Worm (Caenorhabditis elegans) whole organism, midembryonic: ENCODE results near the gene T24D3.2.
A peak's percentile ranks its signal among the peaks of the same experiment; 100 is the strongest.

Experiments used
- T22C8.4 ChIP-seq: fragments of 200-800 bp; sonication (Bioruptor generic); IDR thresholded peaks from 2 replicates; pipeline ENCODE4 v1.3.6; 2022; ENCODE audit warnings: missing genetic modification characterization, missing compliant biosample characterization
- cog-1 ChIP-seq: sonication (generic microtip); optimal IDR thresholded peaks from 2 replicates; lab custom pipeline; 2016; ENCODE audit warnings: missing genetic modification characterization, missing compliant biosample characterization
- flt-1 ChIP-seq: fragments of 200-800 bp; sonication (Bioruptor generic); IDR thresholded peaks from 2 replicates; pipeline ENCODE4 v1.3.6; 2022; ENCODE audit warnings: missing genetic modification characterization, missing compliant biosample characterization
- klf-2 ChIP-seq: fragments of 200-800 bp; sonication (Bioruptor generic); conservative IDR thresholded peaks from 2 replicates; pipeline ENCODE4 v1.3.6; 2022; ENCODE audit warnings: missing genetic modification reagents, missing genetic modification characterization, missing compliant biosample characterization
- med-1 ChIP-seq: sonication (generic microtip); optimal IDR thresholded peaks from 2 replicates; lab custom pipeline; 2017; ENCODE audit warnings: missing genetic modification characterization, mild to moderate bottlenecking, missing compliant biosample characterization, antibody characterized with exemption, missing genetic modification reagents; ENCODE audit not compliant: insufficient read depth
- ref-1 ChIP-seq: fragments of 200-800 bp; sonication (Bioruptor generic); conservative IDR thresholded peaks from 2 replicates; pipeline ENCODE4 v1.3.6; 2022; ENCODE audit warnings: missing genetic modification reagents, missing genetic modification characterization, missing compliant biosample characterization
- tab-1 ChIP-seq: fragments of 200-800 bp; sonication (Bioruptor generic); IDR thresholded peaks from 2 replicates; pipeline ENCODE4 v1.3.6; 2022; ENCODE audit warnings: missing genetic modification characterization, missing compliant biosample characterization
- ztf-23 ChIP-seq: fragments of 200-800 bp; sonication (Bioruptor generic); IDR thresholded peaks from 2 replicates; pipeline ENCODE4 v1.3.6; 2022; ENCODE audit warnings: missing genetic modification reagents, missing genetic modification characterization, missing compliant biosample characterization
- ztf-29 ChIP-seq: fragments of 200-800 bp; sonication (Bioruptor generic); IDR thresholded peaks from 2 replicates; pipeline ENCODE4 v1.3.6; 2022; ENCODE audit warnings: missing genetic modification reagents, missing genetic modification characterization, missing compliant biosample characterization

The T24D3.2 gene

ce11 chrX:12451258-12451657 lies 25.7 kb downstream of the T24D3.2 start:
- TF ChIP-seq ref-1 = no peak
- no peak for TF ChIP-seq tab-1 (GFP tag; lab: Robert Waterston, UW)
- no peak for TF ChIP-seq T22C8.4
- TF ChIP-seq med-1 (GFP tag; lab: Kevin White, UChicago) = no peak
- TF ChIP-seq ztf-23 (GFP tag; lab: Robert Waterston, UW) = no peak

ce11 chrX:12452143-12452570 lies 26.6 kb downstream of the T24D3.2 start:
- TF ChIP-seq T22C8.4 = no peak
- no peak for TF ChIP-seq klf-2
- no peak for TF ChIP-seq ref-1
- peak; percentile 30 for TF ChIP-seq cog-1 (tag; lab: Kevin White, UChicago)
- no peak for TF ChIP-seq ztf-23 (GFP tag; lab: Robert Waterston, UW)
- 0 out of 2 replicates have a peak, but pooled peaks have one; percentile 28 for TF ChIP-seq flt-1 (GFP tag; lab: Robert Waterston, UW)
- 0 out of 2 replicates have a peak, but pooled peaks have one; percentile 24 for TF ChIP-seq ztf-29 (GFP tag; lab: Robert Waterston, UW)
- no peak for TF ChIP-seq tab-1 (GFP tag; lab: Robert Waterston, UW)
- TF ChIP-seq med-1 (GFP tag; lab: Kevin White, UChicago) = no peak

ce11 chrX:12454290-12454795 lies 28.8 kb downstream of the T24D3.2 start, which contains the start of the genes T18D3.9 and T18D3.1:
Gene T18D3.9 (minus strand): TSS chrX:12454457.
Gene T18D3.1 (plus strand): TSS chrX:12454745.
- TF ChIP-seq flt-1 (GFP tag; lab: Robert Waterston, UW) (0 out of 2 replicates have a peak, but pooled peaks have one; percentile 9), T22C8.4 (no peak), tab-1 (GFP tag; lab: Robert Waterston, UW) (no peak), klf-2 (no peak), ztf-29 (GFP tag; lab: Robert Waterston, UW) (no peak), ref-1 (no peak), ztf-23 (GFP tag; lab: Robert Waterston, UW) (no peak), cog-1 (tag; lab: Kevin White, UChicago) (peak; percentile 15), med-1 (GFP tag; lab: Kevin White, UChicago) (no peak)

ce11 chrX:12458021-12458420 lies 32.5 kb downstream of the T24D3.2 start:
- TF ChIP-seq ztf-29 (GFP tag; lab: Robert Waterston, UW) (peak; percentile 52; the same call in 1 of the 2 replicates), med-1 (GFP tag; lab: Kevin White, UChicago) (peak; percentile 31), ztf-23 (GFP tag; lab: Robert Waterston, UW) (peak; percentile 81), klf-2 (peak; percentile 70), flt-1 (GFP tag; lab: Robert Waterston, UW) (peak; percentile 93), tab-1 (GFP tag; lab: Robert Waterston, UW) (peak; percentile 87), cog-1 (tag; lab: Kevin White, UChicago) (peak; percentile 62), T22C8.4 (peak; percentile 79), ref-1 (peak; percentile 52; the same call in 1 of the 2 replicates)

- no peak for TF ChIP-seq klf-2
- no peak for TF ChIP-seq ztf-29 (GFP tag; lab: Robert Waterston, UW)
Observed at ce11 chrX:12461557-12461956, 36.0 kb downstream of the T24D3.2 start, which contains the start of gene odr-7. Gene odr-7 (minus strand): TSS chrX:12461657.

ce11 chrX:12463504-12463903 lies 38.0 kb downstream of the T24D3.2 start, which contains the start of gene T18D3.5:
Gene T18D3.5 (plus strand): TSS chrX:12463804.
- TF ChIP-seq med-1 (GFP tag; lab: Kevin White, UChicago) = no peak
- TF ChIP-seq cog-1 (tag; lab: Kevin White, UChicago) = no peak
- no peak for TF ChIP-seq flt-1 (GFP tag; lab: Robert Waterston, UW)
- no peak for TF ChIP-seq klf-2
- no peak for TF ChIP-seq tab-1 (GFP tag; lab: Robert Waterston, UW)
- TF ChIP-seq ztf-29 (GFP tag; lab: Robert Waterston, UW) = no peak
- no peak for TF ChIP-seq ztf-23 (GFP tag; lab: Robert Waterston, UW)
- TF ChIP-seq ref-1 = no peak
- TF ChIP-seq T22C8.4 = no peak

ce11 chrX:12466769-12467168 lies 41.2 kb downstream of the T24D3.2 start, which contains the start of gene cdf-2:
Gene cdf-2 (minus strand): TSS chrX:12466917.
- no peak for TF ChIP-seq med-1 (GFP tag; lab: Kevin White, UChicago)
- no peak for TF ChIP-seq ztf-23 (GFP tag; lab: Robert Waterston, UW)

- TF ChIP-seq flt-1 (GFP tag; lab: Robert Waterston, UW) (no peak), tab-1 (GFP tag; lab: Robert Waterston, UW) (0 out of 2 replicates have a peak, but pooled peaks have one; percentile 39)
Observed at ce11 chrX:12467660-12468111, 42.2 kb downstream of the T24D3.2 start, which contains the start of gene myo-2. Gene myo-2 (plus strand): TSS chrX:12468061.

- no peak for TF ChIP-seq med-1 (GFP tag; lab: Kevin White, UChicago)
- TF ChIP-seq ref-1 = no peak
- no peak for TF ChIP-seq cog-1 (tag; lab: Kevin White, UChicago)
- TF ChIP-seq T22C8.4 = no peak
- TF ChIP-seq flt-1 (GFP tag; lab: Robert Waterston, UW) = no peak
- no peak for TF ChIP-seq tab-1 (GFP tag; lab: Robert Waterston, UW)
- no peak for TF ChIP-seq ztf-23 (GFP tag; lab: Robert Waterston, UW)
- no peak for TF ChIP-seq klf-2
- TF ChIP-seq ztf-29 (GFP tag; lab: Robert Waterston, UW) = no peak
Observed at ce11 chrX:12469846-12470245, 44.3 kb downstream of the T24D3.2 start.

- TF ChIP-seq T22C8.4 = no peak
Observed at ce11 chrX:12472232-12472631, 46.7 kb downstream of the T24D3.2 start.
